Fruit fly (Drosophila melanogaster) whole organism, embryonic: ENCODE measurements around the gene CG34269.
A peak's percentile ranks its signal among the peaks of the same experiment; 100 is the strongest.

ENCODE experiments used
- CG10321 ChIP-seq: fragments of 200-800 bp; sonication (Bioruptor generic); IDR thresholded peaks from 2 replicates; pipeline ENCODE4 v1.3.6; 2022; ENCODE audit warnings: missing biosample characterization, missing genetic modification characterization
- CG11085 ChIP-seq: fragments of 200-800 bp; sonication (Bioruptor generic); IDR thresholded peaks from 2 replicates; pipeline ENCODE4 v1.3.6; 2022; ENCODE audit warnings: missing biosample characterization, missing genetic modification characterization
- CG12769 ChIP-seq: fragments of 200-800 bp; sonication (Bioruptor generic); optimal IDR thresholded peaks from 2 replicates; lab custom pipeline; 2019; ENCODE audit warnings: missing biosample characterization, mild to moderate bottlenecking, missing genetic modification characterization, moderate library complexity
- CG15011 ChIP-seq: fragments of 200-800 bp; sonication (Bioruptor generic); optimal IDR thresholded peaks from 3 replicates; lab custom pipeline; 2018; ENCODE audit warnings: missing biosample characterization, mild to moderate bottlenecking, missing genetic modification characterization
- CG17802 ChIP-seq: fragments of 200-800 bp; sonication (Bioruptor generic); optimal IDR thresholded peaks from 2 replicates; lab custom pipeline; 2018; ENCODE audit warnings: missing biosample characterization, mild to moderate bottlenecking, missing genetic modification characterization, moderate library complexity
- CG17829 ChIP-seq: fragments of 200-800 bp; optimal IDR thresholded peaks from 2 replicates; lab custom pipeline; 2019; ENCODE audit warnings: missing biosample characterization, mild to moderate bottlenecking, missing genetic modification characterization, moderate library complexity
- CG32532 ChIP-seq: fragments of 200-800 bp; sonication (Bioruptor generic); IDR thresholded peaks from 2 replicates; pipeline ENCODE4 v1.3.6; 2022; ENCODE audit warnings: missing biosample characterization, missing genetic modification characterization
- CG32767 ChIP-seq: fragments of 200-800 bp; sonication (Bioruptor generic); IDR thresholded peaks from 2 replicates; pipeline ENCODE4 v1.3.6; 2022; ENCODE audit warnings: missing biosample characterization, missing genetic modification characterization
- CG34376 ChIP-seq: fragments of 200-800 bp; sonication (Bioruptor generic); optimal IDR thresholded peaks from 2 replicates; lab custom pipeline; 2018; ENCODE audit warnings: missing biosample characterization, mild to moderate bottlenecking, missing genetic modification characterization
- CG3995 ChIP-seq: fragments of 200-800 bp; sonication (Bioruptor generic); optimal IDR thresholded peaks from 3 replicates; lab custom pipeline; 2016; ENCODE audit warnings: missing biosample characterization, missing genetic modification characterization
- CG42726 ChIP-seq: fragments of 200-800 bp; sonication (Bioruptor generic); IDR thresholded peaks from 2 replicates; pipeline ENCODE4 v1.3.6; 2022; ENCODE audit warnings: missing biosample characterization, missing genetic modification characterization; ENCODE audit not compliant: partially characterized antibody
- CG4617 ChIP-seq: fragments of 200-800 bp; sonication (Bioruptor generic); optimal IDR thresholded peaks from 3 replicates; lab custom pipeline; 2016; ENCODE audit warnings: missing biosample characterization, missing genetic modification characterization, borderline replicate concordance
- CG8290 ChIP-seq, 3 experiments: fragments of 200-800 bp; sonication (Bioruptor generic); optimal IDR thresholded peaks; 2 replicates each; lab custom pipeline; 2016 to 2019; ENCODE audit warnings: missing biosample characterization in 3 of 3, missing genetic modification characterization in 3 of 3, mild to moderate bottlenecking in 2 of 3, moderate library complexity in 1 of 3
- D19A ChIP-seq: fragments of 200-800 bp; optimal IDR thresholded peaks from 3 replicates; lab custom pipeline; 2019; ENCODE audit warnings: missing biosample characterization, mild to moderate bottlenecking, missing genetic modification characterization, moderate library complexity
- Dll ChIP-seq: fragments of 200-800 bp; sonication (Bioruptor generic); IDR thresholded peaks from 4 replicates; pipeline ENCODE4 v1.3.6; 2022; ENCODE audit warnings: missing biosample characterization, missing genetic modification characterization; ENCODE audit not compliant: partially characterized antibody
- Doc3 ChIP-seq: fragments of 200-800 bp; sonication (Bioruptor generic); IDR thresholded peaks from 3 replicates; pipeline ENCODE4 v1.3.6; 2022; ENCODE audit warnings: missing biosample characterization, missing genetic modification characterization; ENCODE audit not compliant: partially characterized antibody
- H2.0 ChIP-seq: fragments of 200-800 bp; sonication (Bioruptor generic); IDR thresholded peaks from 2 replicates; pipeline ENCODE4 v1.3.6; 2022; ENCODE audit warnings: missing biosample characterization, missing genetic modification characterization
- Hr78 ChIP-seq, 2 experiments: fragments of 200-800 bp in 1 of 2; fragments of >200 bp in 1 of 2; sonication (Bioruptor generic) in 1 of 2; optimal IDR thresholded peaks; 2 replicates each; lab custom pipeline; 2017 to 2019; ENCODE audit warnings: missing biosample characterization in 2 of 2, missing genetic modification characterization in 2 of 2, mild to moderate bottlenecking in 1 of 2, moderate library complexity in 1 of 2
- Med ChIP-seq: fragments of 200-800 bp; sonication (Bioruptor generic); peaks from one replicate; lab custom pipeline; 2016; ENCODE audit warnings: missing biosample characterization, missing genetic modification characterization, mild to moderate bottlenecking, inconsistent platforms, moderate library complexity
- Pdp1 ChIP-seq, 2 experiments: fragments of 200-800 bp; sonication (Bioruptor generic); optimal IDR thresholded peaks; 3 replicates each; lab custom pipeline; 2016; ENCODE audit warnings: missing biosample characterization in 2 of 2, missing genetic modification characterization in 2 of 2, mild to moderate bottlenecking in 1 of 2, moderate library complexity in 1 of 2
- Trl ChIP-seq, 3 experiments: fragments of >200 bp in 2 of 3; fragments of 200-800 bp in 1 of 3; sonication (Bioruptor generic) in 1 of 3; optimal IDR thresholded peaks; 2 replicates in 1 of 3; 3 replicates in 2 of 3; lab custom pipeline; 2016 to 2017; ENCODE audit warnings: missing biosample characterization in 1 of 3, missing genetic modification characterization in 1 of 3
- Xrp1 ChIP-seq: fragments of 200-800 bp; sonication (Bioruptor generic); IDR thresholded peaks from 2 replicates; pipeline ENCODE4 v1.3.6; 2022; ENCODE audit warnings: missing biosample characterization, missing genetic modification characterization
- abd-A ChIP-seq: fragments of 200-800 bp; sonication (Bioruptor generic); optimal IDR thresholded peaks from 3 replicates; lab custom pipeline; 2019; ENCODE audit warnings: missing biosample characterization, mild to moderate bottlenecking, missing genetic modification characterization, moderate library complexity
- bab2 ChIP-seq: fragments of 200-800 bp; sonication (Bioruptor generic); optimal IDR thresholded peaks from 2 replicates; lab custom pipeline; 2016; ENCODE audit warnings: missing biosample characterization, missing genetic modification characterization
- chinmo ChIP-seq: fragments of 200-800 bp; sonication (Bioruptor generic); IDR thresholded peaks from 4 replicates; pipeline ENCODE4 v1.3.6; 2022; ENCODE audit warnings: missing biosample characterization, missing genetic modification characterization; ENCODE audit not compliant: partially characterized antibody
- chm ChIP-seq: fragments of 200-800 bp; sonication (Bioruptor generic); IDR thresholded peaks from 2 replicates; pipeline ENCODE4 v1.3.6; 2022; ENCODE audit warnings: missing biosample characterization, missing genetic modification characterization
- ci ChIP-seq: fragments of 200-800 bp; sonication (Bioruptor generic); IDR thresholded peaks from 3 replicates; pipeline ENCODE4 v1.3.6; 2022; ENCODE audit warnings: missing biosample characterization, missing genetic modification characterization
- crol ChIP-seq: fragments of 200-800 bp; sonication (Bioruptor generic); IDR thresholded peaks from 2 replicates; pipeline ENCODE4 v1.3.6; 2022; ENCODE audit warnings: missing biosample characterization, missing genetic modification characterization
- disco-r ChIP-seq: fragments of 200-800 bp; sonication (Bioruptor generic); optimal IDR thresholded peaks from 2 replicates; lab custom pipeline; 2016; ENCODE audit warnings: missing biosample characterization, missing genetic modification characterization
- klu ChIP-seq: fragments of 200-800 bp; sonication (Bioruptor generic); IDR thresholded peaks from 2 replicates; pipeline ENCODE4 v1.3.6; 2022; ENCODE audit warnings: missing biosample characterization, missing genetic modification characterization
- nmo ChIP-seq: fragments of 200-800 bp; sonication (Bioruptor generic); optimal IDR thresholded peaks from 2 replicates; lab custom pipeline; 2018; ENCODE audit warnings: missing biosample characterization, mild to moderate bottlenecking, missing genetic modification characterization, moderate library complexity
- org-1 ChIP-seq: fragments of 200-800 bp; sonication (Bioruptor generic); optimal IDR thresholded peaks from 2 replicates; lab custom pipeline; 2017; ENCODE audit warnings: missing biosample characterization, missing genetic modification characterization
- prd ChIP-seq, 3 experiments: fragments of >200 bp in 2 of 3; fragments of 200-800 bp in 1 of 3; sonication (Bioruptor generic) in 1 of 3; optimal IDR thresholded peaks in 2 of 3; IDR thresholded peaks in 1 of 3; 2 replicates in 2 of 3; 3 replicates in 1 of 3; pipeline versions ENCODE4 v1.3.6 to Lab custom; 2017 to 2022; ENCODE audit warnings: missing biosample characterization in 1 of 3, missing genetic modification characterization in 1 of 3
- sd ChIP-seq: fragments of 200-800 bp; sonication (Bioruptor generic); optimal IDR thresholded peaks from 3 replicates; lab custom pipeline; 2018; ENCODE audit warnings: missing biosample characterization, mild to moderate bottlenecking, missing genetic modification characterization, moderate library complexity
- sens ChIP-seq: fragments of 200-800 bp; sonication (Bioruptor generic); peaks from one replicate; lab custom pipeline; 2016; ENCODE audit warnings: missing biosample characterization, missing genetic modification characterization
- slbo ChIP-seq: fragments of 200-800 bp; sonication (Bioruptor generic); IDR thresholded peaks from 2 replicates; pipeline ENCODE4 v1.3.6; 2022; ENCODE audit warnings: missing biosample characterization, missing genetic modification characterization
- so ChIP-seq: fragments of 200-800 bp; sonication (Bioruptor generic); IDR thresholded peaks from 3 replicates; pipeline ENCODE4 v1.3.6; 2022; ENCODE audit warnings: missing biosample characterization, missing genetic modification characterization
- sug ChIP-seq: fragments of 200-800 bp; optimal IDR thresholded peaks from 2 replicates; lab custom pipeline; 2019; ENCODE audit warnings: missing biosample characterization, mild to moderate bottlenecking, missing genetic modification characterization, moderate library complexity
- tna ChIP-seq: fragments of 200-800 bp; sonication (Bioruptor generic); IDR thresholded peaks from 2 replicates; pipeline ENCODE4 v1.3.6; 2022; ENCODE audit warnings: missing biosample characterization, missing genetic modification characterization; ENCODE audit not compliant: partially characterized antibody
- toy ChIP-seq: fragments of 200-800 bp; sonication (Bioruptor generic); IDR thresholded peaks from 2 replicates; pipeline ENCODE4 v1.3.6; 2022; ENCODE audit warnings: missing biosample characterization, missing genetic modification characterization
- trem ChIP-seq: fragments of 200-800 bp; optimal IDR thresholded peaks from 3 replicates; lab custom pipeline; 2019; ENCODE audit warnings: missing biosample characterization, mild to moderate bottlenecking, missing genetic modification characterization, moderate library complexity
- trh ChIP-seq: fragments of 200-800 bp; sonication (Bioruptor generic); optimal IDR thresholded peaks from 2 replicates; lab custom pipeline; 2016; ENCODE audit warnings: missing biosample characterization, missing genetic modification characterization
- zfh2 ChIP-seq: fragments of 200-800 bp; sonication (Bioruptor generic); optimal IDR thresholded peaks from 2 replicates; lab custom pipeline; 2016; ENCODE audit warnings: missing biosample characterization, missing genetic modification characterization

Gene CG34269

DNA sequence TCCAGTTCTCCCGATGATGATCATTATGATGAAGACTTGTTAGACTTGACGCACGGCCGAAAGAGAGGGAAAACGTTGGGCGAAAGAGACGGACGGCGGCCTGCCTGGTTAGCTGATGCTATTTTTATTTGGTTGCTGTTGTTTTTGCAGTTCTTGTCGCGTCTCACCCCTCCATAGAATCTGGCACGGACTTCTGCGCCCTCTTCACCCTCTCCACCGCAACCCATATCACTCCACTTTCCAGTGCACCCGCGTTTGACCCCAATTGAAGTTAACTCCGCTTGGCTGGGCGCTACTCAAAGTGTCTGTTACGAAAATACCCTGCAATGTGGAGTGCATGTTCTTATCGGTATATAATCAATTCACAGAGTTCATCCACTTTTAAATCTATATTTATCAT, 33.0 kb downstream of the CG34269 start:
- TF ChIP-seq trh (GFP tag; lab: Kevin White, UChicago) (no peak), Hr78 (GFP tag; optimal IDR thresholded peaks at IDR 0.05; lab: Kevin White, UChicago) (peak in 1 of 2 experiments; percentile 50), CG12769 (peak; percentile 42), Med (GFP tag; lab: Kevin White, UChicago) (peak; percentile 39), zfh2 (GFP tag; lab: Kevin White, UChicago) (no peak), sug (tag; lab: Kevin White, UChicago) (peak; percentile 20), CG42726 (GFP tag; lab: Robert Waterston, UW) (no peak), so (GFP tag; lab: Robert Waterston, UW) (0 out of 3 replicates have a peak, but pooled peaks have one; percentile 20), CG32767 (GFP tag; lab: Robert Waterston, UW) (0 out of 2 replicates have a peak, but pooled peaks have one; percentile 6), CG17802 (tag; lab: Kevin White, UChicago) (no peak), chinmo (GFP tag; lab: Robert Waterston, UW) (0 out of 4 replicates have a peak, but pooled peaks have one; percentile 0), tna (GFP tag; lab: Robert Waterston, UW) (0 out of 2 replicates have a peak, but pooled peaks have one; percentile 10), CG32532 (GFP tag; lab: Robert Waterston, UW) (0 out of 2 replicates have a peak, but pooled peaks have one; percentile 12), D19A (tag; lab: Kevin White, UChicago) (peak; percentile 3), CG8290 (GFP tag; optimal IDR thresholded peaks at IDR 0.05; lab: Kevin White, UChicago) (no peak), CG8290 (tag; optimal IDR thresholded peaks at IDR 0.05; lab: Kevin White, UChicago) (peak in 1 of 2 experiments; percentile 2), CG15011 (GFP tag; lab: Kevin White, UChicago) (no peak), crol (peak; percentile 62; the same call in 1 of the 2 replicates), org-1 (GFP tag; lab: Kevin White, UChicago) (no peak)

DNA sequence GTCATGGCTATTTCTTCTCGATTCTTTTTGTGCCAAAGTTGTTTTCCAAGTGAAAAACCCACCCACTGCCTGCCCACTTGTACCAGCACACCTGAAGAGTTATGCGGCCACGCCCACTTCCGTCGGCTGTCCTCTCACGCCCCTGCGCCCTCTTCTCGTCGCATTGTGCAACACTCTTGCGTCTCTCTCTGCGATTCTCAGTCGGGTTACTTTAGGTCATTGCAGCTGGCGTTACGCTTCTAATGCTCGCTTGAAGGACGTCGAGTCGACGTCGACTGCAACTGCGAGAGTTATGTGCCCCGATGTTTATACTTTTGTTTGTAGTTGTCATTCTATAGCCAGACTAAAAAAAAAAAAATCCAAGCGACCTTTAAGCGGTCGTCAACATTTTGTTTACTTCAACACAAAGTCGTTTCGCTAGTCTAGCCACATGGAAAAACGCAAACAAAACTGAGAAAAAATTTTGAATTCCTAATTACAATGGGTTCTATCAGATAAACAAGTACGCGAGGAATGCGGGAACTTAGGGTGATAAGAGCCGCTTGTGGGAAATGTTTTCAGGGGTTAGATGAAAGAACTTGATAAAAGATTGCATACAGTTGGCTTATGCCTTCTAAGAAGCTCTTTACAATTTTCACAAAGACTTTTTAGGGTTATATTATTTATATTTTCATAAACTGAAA, 33.8 kb downstream of the CG34269 start:
- TF ChIP-seq slbo (GFP tag; lab: Robert Waterston, UW) (0 out of 2 replicates have a peak, but pooled peaks have one; percentile 19), CG10321 (no peak), klu (no peak), CG8290 (GFP tag; optimal IDR thresholded peaks at IDR 0.05; lab: Kevin White, UChicago) (no peak), CG8290 (tag; optimal IDR thresholded peaks at IDR 0.05; lab: Kevin White, UChicago) (peak in 1 of 2 experiments; percentile 8), ci (0 out of 3 replicates have a peak, but pooled peaks have one; percentile 8), Pdp1 (GFP tag; optimal IDR thresholded peaks at IDR 0.05; lab: Kevin White, UChicago) (peak in 1 of 2 experiments; percentile 24), sd (peak; percentile 90), CG4617 (GFP tag; lab: Kevin White, UChicago) (no peak), Med (GFP tag; lab: Kevin White, UChicago) (peak; percentile 7), chinmo (GFP tag; lab: Robert Waterston, UW) (0 out of 4 replicates have a peak, but pooled peaks have one; percentile 15), sens (peak; percentile 75), CG34376 (peak; percentile 20), H2.0 (0 out of 2 replicates have a peak, but pooled peaks have one; percentile 4), prd (optimal IDR thresholded peaks at IDR 0.05; lab: Kevin White, UChicago) (no peak), prd (GFP tag; IDR thresholded peaks at IDR 0.05; lab: Robert Waterston, UW) (no peak), trem (tag; lab: Kevin White, UChicago) (no peak), CG17829 (tag; lab: Kevin White, UChicago) (peak; percentile 91)

DNA sequence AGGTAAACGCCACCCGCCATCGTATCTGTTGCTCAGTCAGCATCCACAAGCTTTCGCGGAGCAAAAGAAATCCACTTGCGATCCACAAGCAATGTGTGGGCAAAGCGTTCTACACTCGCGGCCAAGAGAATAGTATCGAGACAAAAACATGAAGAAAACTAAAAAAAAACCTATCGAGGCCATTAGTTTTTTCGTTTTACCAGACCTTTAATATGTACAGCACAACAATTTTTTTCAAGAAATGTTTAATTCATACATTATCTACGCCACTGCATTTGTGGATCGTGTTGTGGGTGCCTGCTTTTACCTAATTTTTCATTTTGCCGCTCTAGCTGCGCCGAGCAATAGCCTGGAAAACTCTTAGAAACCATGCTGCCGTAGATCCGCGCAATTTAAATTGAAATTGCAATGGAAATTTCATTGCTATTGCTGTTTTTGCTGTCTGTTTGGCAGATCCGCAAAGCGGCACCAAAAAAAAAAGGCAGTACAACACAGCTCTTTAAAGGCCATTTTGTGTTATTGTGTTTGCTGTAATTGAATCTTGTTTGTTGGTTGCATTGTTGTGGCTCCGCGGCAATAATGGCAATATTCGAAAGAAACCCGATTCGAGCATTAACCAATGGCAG, 35.0 kb downstream of the CG34269 start:
- TF ChIP-seq bab2 (GFP tag; lab: Kevin White, UChicago) = peak; percentile 65
- no peak for TF ChIP-seq Trl (optimal IDR thresholded peaks at IDR 0.05; lab: Kevin White, UChicago)
- TF ChIP-seq Trl (GFP tag; optimal IDR thresholded peaks at IDR 0.05; lab: Kevin White, UChicago) = peak; percentile 34
- peak; percentile 7 for TF ChIP-seq disco-r (GFP tag; lab: Kevin White, UChicago)
- peak; percentile 62; the same call in 1 of the 2 replicates for TF ChIP-seq chm (GFP tag; lab: Robert Waterston, UW)
- no peak for TF ChIP-seq Doc3 (GFP tag; lab: Robert Waterston, UW)
- TF ChIP-seq toy (GFP tag; lab: Robert Waterston, UW) = no peak
- no peak for TF ChIP-seq CG11085 (GFP tag; lab: Robert Waterston, UW)
- TF ChIP-seq Xrp1 (GFP tag; lab: Robert Waterston, UW) = peak; percentile 85
- TF ChIP-seq crol = 0 out of 2 replicates have a peak, but pooled peaks have one; percentile 19
- TF ChIP-seq CG12769 = peak; percentile 30
- TF ChIP-seq Dll (GFP tag; lab: Robert Waterston, UW) = no peak
- no peak for TF ChIP-seq abd-A (tag; lab: Kevin White, UChicago)
- TF ChIP-seq nmo (GFP tag; lab: Kevin White, UChicago) = peak; percentile 61
- TF ChIP-seq CG3995 (GFP tag; lab: Kevin White, UChicago) = no peak
